Fruit fly (Drosophila melanogaster) whole organism, embryonic: ENCODE measurements around the gene w-cup.
A peak's percentile ranks its signal among the peaks of the same experiment; 100 is the strongest.

Source experiments
- Atf-2 ChIP-seq: fragments of 200-800 bp; sonication (Bioruptor generic); optimal IDR thresholded peaks from 2 replicates; lab custom pipeline; 2016; ENCODE audit warnings: missing biosample characterization, missing genetic modification characterization
- C15 ChIP-seq: fragments of 200-800 bp; sonication (Bioruptor generic); IDR thresholded peaks from 3 replicates; pipeline ENCODE4 v1.3.6; 2022; ENCODE audit warnings: missing biosample characterization, missing genetic modification characterization
- CG10321 ChIP-seq: fragments of 200-800 bp; sonication (Bioruptor generic); IDR thresholded peaks from 2 replicates; pipeline ENCODE4 v1.3.6; 2022; ENCODE audit warnings: missing biosample characterization, missing genetic modification characterization
- CG10979 ChIP-seq: fragments of 200-800 bp; sonication (Bioruptor generic); optimal IDR thresholded peaks from 2 replicates; lab custom pipeline; 2018; ENCODE audit warnings: missing biosample characterization, mild to moderate bottlenecking, missing genetic modification characterization, moderate library complexity
- CG11247 ChIP-seq: fragments of 200-800 bp; sonication (Bioruptor generic); IDR thresholded peaks from 2 replicates; pipeline ENCODE4 v1.3.6; 2022; ENCODE audit warnings: missing biosample characterization, missing genetic modification characterization
- CG12744 ChIP-seq: fragments of 200-800 bp; sonication (Bioruptor generic); optimal IDR thresholded peaks from 2 replicates; lab custom pipeline; 2016; ENCODE audit warnings: missing biosample characterization, missing genetic modification characterization
- CG13624 ChIP-seq: fragments of 200-800 bp; sonication (Bioruptor generic); optimal IDR thresholded peaks from 2 replicates; lab custom pipeline; 2016; ENCODE audit warnings: missing biosample characterization, missing genetic modification characterization
- CG1602 ChIP-seq: fragments of 200-800 bp; sonication (Bioruptor generic); optimal IDR thresholded peaks from 3 replicates; lab custom pipeline; 2016; ENCODE audit warnings: missing biosample characterization, missing genetic modification characterization
- CG17359 ChIP-seq: fragments of 200-800 bp; sonication (Bioruptor generic); optimal IDR thresholded peaks from 3 replicates; lab custom pipeline; 2018; ENCODE audit warnings: missing biosample characterization, mild to moderate bottlenecking, missing genetic modification characterization, moderate library complexity
- CG17385 ChIP-seq: fragments of 200-800 bp; sonication (Bioruptor generic); optimal IDR thresholded peaks from 3 replicates; lab custom pipeline; 2018; ENCODE audit warnings: missing biosample characterization, mild to moderate bottlenecking, missing genetic modification characterization
- CG17912 ChIP-seq: fragments of 200-800 bp; sonication (Bioruptor generic); optimal IDR thresholded peaks from 2 replicates; lab custom pipeline; 2018; ENCODE audit warnings: missing biosample characterization, mild to moderate bottlenecking, missing genetic modification characterization
- CG18262 ChIP-seq: fragments of 200-800 bp; optimal IDR thresholded peaks from 3 replicates; lab custom pipeline; 2019; ENCODE audit warnings: missing biosample characterization, mild to moderate bottlenecking, missing genetic modification characterization, moderate library complexity
- CG2116 ChIP-seq: fragments of 200-800 bp; sonication (Bioruptor generic); optimal IDR thresholded peaks from 3 replicates; lab custom pipeline; 2018; ENCODE audit warnings: missing biosample characterization, mild to moderate bottlenecking, missing genetic modification characterization
- CG31224 ChIP-seq: fragments of 200-800 bp; sonication (Bioruptor generic); IDR thresholded peaks from 2 replicates; pipeline ENCODE4 v1.3.6; 2022; ENCODE audit warnings: missing biosample characterization, missing genetic modification characterization
- CG31441 ChIP-seq: fragments of 200-800 bp; sonication (Bioruptor generic); IDR thresholded peaks from 2 replicates; pipeline ENCODE4 v1.3.6; 2022; ENCODE audit warnings: missing biosample characterization, missing genetic modification characterization
- CG4360 ChIP-seq: fragments of 200-800 bp; sonication (Bioruptor generic); IDR thresholded peaks from 2 replicates; pipeline ENCODE4 v1.3.6; 2022; ENCODE audit warnings: missing biosample characterization, missing genetic modification characterization
- CG4820 ChIP-seq: fragments of 200-800 bp; sonication (Bioruptor generic); optimal IDR thresholded peaks from 3 replicates; lab custom pipeline; 2016; ENCODE audit warnings: missing biosample characterization, missing genetic modification characterization
- CG6254 ChIP-seq: fragments of 200-800 bp; sonication (Bioruptor generic); optimal IDR thresholded peaks from 3 replicates; lab custom pipeline; 2017; ENCODE audit warnings: mild to moderate bottlenecking, missing biosample characterization, missing genetic modification reagents, missing genetic modification characterization
- CG7271 ChIP-seq: fragments of 200-800 bp; sonication (Bioruptor generic); optimal IDR thresholded peaks from 2 replicates; lab custom pipeline; 2018; ENCODE audit warnings: missing biosample characterization, mild to moderate bottlenecking, missing genetic modification characterization, moderate library complexity
- CG7839 ChIP-seq: fragments of 200-800 bp; sonication (Bioruptor generic); optimal IDR thresholded peaks from 3 replicates; lab custom pipeline; 2018; ENCODE audit warnings: missing biosample characterization, mild to moderate bottlenecking, missing genetic modification characterization, moderate library complexity
- CG8089 ChIP-seq: fragments of 200-800 bp; sonication (Bioruptor generic); optimal IDR thresholded peaks from 3 replicates; lab custom pipeline; 2016; ENCODE audit warnings: missing biosample characterization, missing genetic modification characterization
- CG9215 ChIP-seq: fragments of 200-800 bp; sonication (Bioruptor generic); IDR thresholded peaks from 2 replicates; pipeline ENCODE4 v1.3.6; 2022; ENCODE audit warnings: missing biosample characterization, missing genetic modification characterization
- Chrac-16 ChIP-seq: fragments of 200-800 bp; sonication (Bioruptor generic); optimal IDR thresholded peaks from 3 replicates; lab custom pipeline; 2016; ENCODE audit warnings: missing biosample characterization, missing genetic modification characterization
- D ChIP-seq, 2 experiments: fragments of 200-800 bp in 1 of 2; fragments of >200 bp in 1 of 2; sonication (Bioruptor generic) in 1 of 2; optimal IDR thresholded peaks; 2 replicates in 1 of 2; 3 replicates in 1 of 2; lab custom pipeline; 2017; ENCODE audit warnings: mild to moderate bottlenecking in 1 of 2, missing biosample characterization in 1 of 2, missing genetic modification characterization in 1 of 2, missing genetic modification reagents in 1 of 2
- GATAe ChIP-seq: fragments of 200-800 bp; sonication (Bioruptor generic); conservative IDR thresholded peaks from 2 replicates; pipeline ENCODE4 v1.3.6; 2022; ENCODE audit warnings: missing biosample characterization, missing genetic modification characterization
- Hand ChIP-seq: fragments of 200-800 bp; sonication (Bioruptor generic); optimal IDR thresholded peaks from 2 replicates; lab custom pipeline; 2017; ENCODE audit warnings: mild to moderate bottlenecking, missing biosample characterization, missing genetic modification reagents, missing genetic modification characterization
- Kr ChIP-seq: fragments of 200-800 bp; sonication (Bioruptor generic); optimal IDR thresholded peaks from 2 replicates; lab custom pipeline; 2017; ENCODE audit warnings: missing biosample characterization, mild to moderate bottlenecking, missing genetic modification characterization
- MTF-1 ChIP-seq: fragments of 200-800 bp; sonication (Bioruptor generic); optimal IDR thresholded peaks from 2 replicates; lab custom pipeline; 2018; ENCODE audit warnings: missing biosample characterization, mild to moderate bottlenecking, missing genetic modification characterization, borderline replicate concordance
- Meics ChIP-seq: fragments of 200-800 bp; sonication (Bioruptor generic); optimal IDR thresholded peaks from 2 replicates; lab custom pipeline; 2017; ENCODE audit warnings: missing biosample characterization, mild to moderate bottlenecking, missing genetic modification characterization
- Mrtf ChIP-seq: fragments of 200-800 bp; sonication (Bioruptor generic); IDR thresholded peaks from 3 replicates; pipeline ENCODE4 v1.3.6; 2022; ENCODE audit warnings: missing biosample characterization, missing genetic modification characterization
- NC2β ChIP-seq: fragments of 200-800 bp; sonication (Bioruptor generic); optimal IDR thresholded peaks from 2 replicates; lab custom pipeline; 2016; ENCODE audit warnings: missing biosample characterization, missing genetic modification characterization
- Nf-YA ChIP-seq: fragments of 200-800 bp; sonication (Bioruptor generic); IDR thresholded peaks from 2 replicates; pipeline ENCODE4 v1.3.6; 2022; ENCODE audit warnings: missing biosample characterization, missing genetic modification characterization
- NfI ChIP-seq: fragments of 200-800 bp; sonication (Bioruptor generic); optimal IDR thresholded peaks from 3 replicates; lab custom pipeline; 2018; ENCODE audit warnings: missing biosample characterization, mild to moderate bottlenecking, missing genetic modification characterization, moderate library complexity
- Pdp1 ChIP-seq, 2 experiments: fragments of 200-800 bp; sonication (Bioruptor generic); optimal IDR thresholded peaks; 3 replicates each; lab custom pipeline; 2016; ENCODE audit warnings: missing biosample characterization in 2 of 2, missing genetic modification characterization in 2 of 2, mild to moderate bottlenecking in 1 of 2, moderate library complexity in 1 of 2
- Ssrp ChIP-seq: fragments of 200-800 bp; sonication (Bioruptor generic); optimal IDR thresholded peaks from 2 replicates; lab custom pipeline; 2018; ENCODE audit warnings: missing biosample characterization, mild to moderate bottlenecking, missing genetic modification characterization, moderate library complexity
- Vsx1 ChIP-seq: fragments of 200-800 bp; sonication (Bioruptor generic); optimal IDR thresholded peaks from 2 replicates; lab custom pipeline; 2017; ENCODE audit warnings: missing biosample characterization, mild to moderate bottlenecking, missing genetic modification characterization, missing genetic modification reagents
- ab ChIP-seq: fragments of 200-800 bp; sonication (Bioruptor generic); optimal IDR thresholded peaks from 2 replicates; lab custom pipeline; 2016; ENCODE audit warnings: missing biosample characterization, missing genetic modification characterization
- croc ChIP-seq: fragments of 200-800 bp; sonication (Bioruptor generic); conservative IDR thresholded peaks from 3 replicates; pipeline ENCODE4 v1.3.6; 2022; ENCODE audit warnings: missing biosample characterization, missing genetic modification characterization
- gem ChIP-seq: fragments of 200-800 bp; sonication (Bioruptor generic); optimal IDR thresholded peaks from 2 replicates; lab custom pipeline; 2019; ENCODE audit warnings: missing biosample characterization, mild to moderate bottlenecking, missing genetic modification characterization, moderate library complexity
- grau ChIP-seq: fragments of 200-800 bp; optimal IDR thresholded peaks from 3 replicates; lab custom pipeline; 2019; ENCODE audit warnings: missing biosample characterization, mild to moderate bottlenecking, missing genetic modification characterization, moderate library complexity
- kni ChIP-seq: fragments of 200-800 bp; sonication (Bioruptor generic); optimal IDR thresholded peaks from 3 replicates; lab custom pipeline; 2017; ENCODE audit warnings: mild to moderate bottlenecking, missing biosample characterization, missing genetic modification reagents, missing genetic modification characterization
- mld ChIP-seq: fragments of 200-800 bp; sonication (Bioruptor generic); IDR thresholded peaks from 3 replicates; pipeline ENCODE4 v1.3.6; 2022; ENCODE audit warnings: missing biosample characterization, missing genetic modification characterization; ENCODE audit not compliant: partially characterized antibody
- nerfin-2 ChIP-seq: fragments of 200-800 bp; sonication (Bioruptor generic); IDR thresholded peaks from 2 replicates; pipeline ENCODE4 v1.3.6; 2022; ENCODE audit warnings: missing biosample characterization, missing genetic modification characterization; ENCODE audit not compliant: partially characterized antibody
- odd ChIP-seq: fragments of 200-800 bp; sonication (Bioruptor generic); optimal IDR thresholded peaks from 2 replicates; lab custom pipeline; 2017; ENCODE audit warnings: missing biosample characterization, mild to moderate bottlenecking, missing genetic modification characterization
- onecut ChIP-seq: fragments of 200-800 bp; sonication (Bioruptor generic); IDR thresholded peaks from 2 replicates; pipeline ENCODE4 v1.3.6; 2022; ENCODE audit warnings: missing biosample characterization, missing genetic modification characterization
- sd ChIP-seq: fragments of 200-800 bp; sonication (Bioruptor generic); optimal IDR thresholded peaks from 3 replicates; lab custom pipeline; 2018; ENCODE audit warnings: missing biosample characterization, mild to moderate bottlenecking, missing genetic modification characterization, moderate library complexity
- sqz ChIP-seq: fragments of 200-800 bp; sonication (Bioruptor generic); optimal IDR thresholded peaks from 3 replicates; lab custom pipeline; 2018; ENCODE audit warnings: missing biosample characterization, mild to moderate bottlenecking, missing genetic modification characterization
- tgo ChIP-seq: fragments of 200-800 bp; sonication (Bioruptor generic); IDR thresholded peaks from 3 replicates; pipeline ENCODE4 v1.3.6; 2022; ENCODE audit warnings: missing biosample characterization, missing genetic modification characterization
- toy ChIP-seq: fragments of 200-800 bp; sonication (Bioruptor generic); IDR thresholded peaks from 2 replicates; pipeline ENCODE4 v1.3.6; 2022; ENCODE audit warnings: missing biosample characterization, missing genetic modification characterization

w-cup gene

dm6 chr2L:10543048-10543752 is 34.4 kb downstream of the w-cup start (continued):
- TF ChIP-seq mld (GFP tag; lab: Robert Waterston, UW), result no peak
- TF ChIP-seq CG13624 (GFP tag; lab: Kevin White, UChicago), result no peak
- no peak for TF ChIP-seq Meics (GFP tag; lab: Kevin White, UChicago)
- no peak for TF ChIP-seq CG11247
- TF ChIP-seq Chrac-16 (GFP tag; lab: Kevin White, UChicago), result no peak
- peak; percentile 82 for TF ChIP-seq CG31441 (GFP tag; lab: Robert Waterston, UW)
- TF ChIP-seq toy (GFP tag; lab: Robert Waterston, UW), result no peak
- TF ChIP-seq kni, result peak; percentile 43
- peak; percentile 26 for TF ChIP-seq Kr (GFP tag; lab: Kevin White, UChicago)
- TF ChIP-seq CG9215 (GFP tag; lab: Robert Waterston, UW), result no peak
- 0 out of 2 replicates have a peak, but pooled peaks have one; percentile 24 for TF ChIP-seq CG4360 (GFP tag; lab: Robert Waterston, UW)
- TF ChIP-seq NfI (GFP tag; lab: Kevin White, UChicago), result no peak
- peak; percentile 83 for TF ChIP-seq gem (tag; lab: Kevin White, UChicago)
- TF ChIP-seq Vsx1 (GFP tag; lab: Kevin White, UChicago), result peak; percentile 54
- no peak for TF ChIP-seq GATAe
- no peak for TF ChIP-seq Pdp1 (GFP tag; optimal IDR thresholded peaks at IDR 0.05; lab: Kevin White, UChicago)
- peak; percentile 70 for TF ChIP-seq Ssrp
- TF ChIP-seq CG18262 (tag; lab: Kevin White, UChicago), result peak; percentile 79
- TF ChIP-seq CG7839 (tag; lab: Kevin White, UChicago), result peak; percentile 60
- no peak for TF ChIP-seq C15
- no peak for TF ChIP-seq CG17912 (GFP tag; lab: Kevin White, UChicago)
- peak; percentile 56 for TF ChIP-seq CG17359
- peak; percentile 52 for TF ChIP-seq CG1602 (GFP tag; lab: Kevin White, UChicago)
- TF ChIP-seq Nf-YA (GFP tag; lab: Robert Waterston, UW), result no peak
- no peak for TF ChIP-seq Mrtf (GFP tag; lab: Robert Waterston, UW)
- no peak for TF ChIP-seq MTF-1 (GFP tag; lab: Kevin White, UChicago)
- peak; percentile 19 for TF ChIP-seq CG17385
- TF ChIP-seq CG31224 (GFP tag; lab: Robert Waterston, UW), result no peak
- TF ChIP-seq onecut, result 0 out of 2 replicates have a peak, but pooled peaks have one; percentile 9
- TF ChIP-seq grau, result peak; percentile 57
- peak; percentile 57 for TF ChIP-seq croc (GFP tag; lab: Robert Waterston, UW)
- TF ChIP-seq Hand (GFP tag; lab: Kevin White, UChicago), result no peak
- no peak for TF ChIP-seq CG8089 (GFP tag; lab: Kevin White, UChicago)
- TF ChIP-seq sd (tag; lab: Kevin White, UChicago), result no peak
- TF ChIP-seq D (optimal IDR thresholded peaks at IDR 0.05; lab: Kevin White, UChicago), result no peak
- TF ChIP-seq D (GFP tag; optimal IDR thresholded peaks at IDR 0.05; lab: Kevin White, UChicago), result peak; percentile 33
- no peak for TF ChIP-seq tgo (GFP tag; lab: Robert Waterston, UW)
- no peak for TF ChIP-seq CG12744
- TF ChIP-seq CG7271, result no peak
- TF ChIP-seq ab, result no peak
- TF ChIP-seq CG10979 (tag; lab: Kevin White, UChicago), result peak; percentile 84
- TF ChIP-seq NC2β, result no peak
- TF ChIP-seq CG10321 (GFP tag; lab: Robert Waterston, UW), result no peak
- no peak for TF ChIP-seq nerfin-2 (GFP tag; lab: Robert Waterston, UW)
- peak; percentile 41 for TF ChIP-seq CG4820 (GFP tag; lab: Kevin White, UChicago)
- TF ChIP-seq Atf-2, result no peak
- no peak for TF ChIP-seq odd
- no peak for TF ChIP-seq CG2116 (GFP tag; lab: Kevin White, UChicago)
- TF ChIP-seq sqz (GFP tag; lab: Kevin White, UChicago), result peak; percentile 12
- TF ChIP-seq CG6254 (GFP tag; lab: Kevin White, UChicago), result peak; percentile 34
